Fruit fly (Drosophila melanogaster): ENCODE measurements around the gene toc.

Gene toc

DNA sequence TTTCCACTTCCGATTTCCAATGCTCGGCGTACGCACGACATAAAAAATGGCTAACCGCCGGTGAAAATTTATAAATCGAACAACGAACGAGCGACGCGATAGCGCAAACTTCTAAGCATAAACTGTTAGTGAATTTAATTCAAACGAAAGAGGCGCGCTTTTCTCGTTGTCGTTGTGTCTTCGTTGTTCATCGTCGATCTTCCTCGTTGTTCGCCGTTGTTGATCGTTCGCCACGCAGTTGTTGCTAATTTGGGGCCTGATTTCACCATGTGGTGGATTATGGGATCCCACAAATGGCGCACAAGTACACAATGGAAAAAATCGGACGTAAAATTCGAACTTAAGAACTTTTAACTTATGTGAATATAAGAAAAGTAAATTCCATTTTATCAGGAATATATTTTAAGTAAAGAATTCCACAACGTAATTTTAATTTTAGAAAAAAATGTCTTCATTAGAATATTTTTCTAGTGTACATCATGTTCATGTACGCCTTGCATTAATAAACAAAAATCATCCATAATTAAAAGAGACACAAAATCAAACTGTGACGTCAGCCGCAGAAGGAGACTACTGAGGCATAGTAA, 58.2 kb downstream of the toc start (continued):
- TF ChIP-seq ash1 (GFP tag; optimal IDR thresholded peaks at IDR 0.05) (no peak), br (optimal IDR thresholded peaks at IDR 0.05) (no peak), ara (GFP tag; IDR thresholded peaks at IDR 0.05) (no peak), croc (GFP tag; conservative IDR thresholded peaks at IDR 0.05) (no peak), CG30431 (GFP tag; optimal IDR thresholded peaks at IDR 0.05) (no peak), Oli (tag; optimal IDR thresholded peaks at IDR 0.05) (peak; percentile 72), gfzf (GFP tag; optimal IDR thresholded peaks at IDR 0.05) (no peak), chinmo (GFP tag; IDR thresholded peaks at IDR 0.05; ENCODE audit: partially characterized antibody) (no peak), Hmx (GFP tag; optimal IDR thresholded peaks at IDR 0.05) (no peak), fd64A (GFP tag; optimal IDR thresholded peaks at IDR 0.05) (no peak), Aef1 (GFP tag; IDR thresholded peaks at IDR 0.05) (peak; percentile 68), CG3281 (GFP tag; optimal IDR thresholded peaks at IDR 0.05) (peak; percentile 74), CG14014 (GFP tag; IDR thresholded peaks at IDR 0.05) (peak; percentile 69), CG17385 (GFP tag; optimal IDR thresholded peaks at IDR 0.05) (peak; percentile 68), usp (GFP tag; optimal IDR thresholded peaks at IDR 0.05) (no peak), pita (GFP tag; optimal IDR thresholded peaks at IDR 0.05) (no peak), eyg (GFP tag; optimal IDR thresholded peaks at IDR 0.05) (peak; percentile 19), Opbp (GFP tag; IDR thresholded peaks at IDR 0.05; ENCODE audit: partially characterized antibody) (no peak), fd96Cb (tag; optimal IDR thresholded peaks at IDR 0.05) (peak; percentile 69), ase (GFP tag; IDR thresholded peaks at IDR 0.05) (peak; percentile 24; the same call in 1 of the 3 replicates), CG9609 (GFP tag; optimal IDR thresholded peaks at IDR 0.05) (peak; percentile 6), CG8765 (GFP tag; IDR thresholded peaks at IDR 0.05) (no peak), Fer1 (GFP tag; optimal IDR thresholded peaks at IDR 0.05) (peak; percentile 71), CG1647 (GFP tag; optimal IDR thresholded peaks at IDR 0.05) (peak; percentile 28), tio (GFP tag; optimal IDR thresholded peaks at IDR 0.05) (peak; percentile 57), her (GFP tag; optimal IDR thresholded peaks at IDR 0.05) (peak; percentile 36), Dad (GFP tag; optimal IDR thresholded peaks at IDR 0.05) (peak; percentile 9), CG15269 (tag; optimal IDR thresholded peaks at IDR 0.05) (peak; percentile 86), CG3838 (GFP tag; optimal IDR thresholded peaks at IDR 0.05) (peak; percentile 0), Sox100B (GFP tag; optimal IDR thresholded peaks at IDR 0.05) (peak; percentile 75), CG13287 (GFP tag; IDR thresholded peaks at IDR 0.05; ENCODE audit: partially characterized antibody) (no peak), GATAe (GFP tag; conservative IDR thresholded peaks at IDR 0.05) (peak; percentile 35; the same call in 1 of the 2 replicates), PHDP (tag; optimal IDR thresholded peaks at IDR 0.05) (peak; percentile 84), CG10654 (GFP tag; optimal IDR thresholded peaks at IDR 0.05) (peak; percentile 38), jigr1 (GFP tag; IDR thresholded peaks at IDR 0.05) (no peak), CG9876 (GFP tag; optimal IDR thresholded peaks at IDR 0.05) (no peak), CoRest (tag; optimal IDR thresholded peaks at IDR 0.05) (peak; percentile 77), CG11504 (tag; optimal IDR thresholded peaks at IDR 0.05) (peak; percentile 83), dati (GFP tag; IDR thresholded peaks at IDR 0.05) (no peak), Lim3 (GFP tag; IDR thresholded peaks at IDR 0.05) (no peak), CG12769 (tag; optimal IDR thresholded peaks at IDR 0.05) (peak; percentile 68), NC2β (GFP tag; optimal IDR thresholded peaks at IDR 0.05) (no peak), C15 (GFP tag; IDR thresholded peaks at IDR 0.05) (0 out of 3 replicates have a peak, but pooled peaks have one; percentile 10), gro (GFP tag; optimal IDR thresholded peaks at IDR 0.05) (peak; percentile 66), otp (GFP tag; IDR thresholded peaks at IDR 0.05) (no peak), CG42726 (GFP tag; IDR thresholded peaks at IDR 0.05; ENCODE audit: partially characterized antibody) (no peak), CG4282 (GFP tag; optimal IDR thresholded peaks at IDR 0.05) (no peak), sd (tag; optimal IDR thresholded peaks at IDR 0.05) (peak; percentile 29), esg (GFP tag; conservative IDR thresholded peaks at IDR 0.05) (peak; percentile 64), CG18476 (GFP tag; optimal IDR thresholded peaks at IDR 0.05) (peak; percentile 16), NK7.1 (GFP tag; optimal IDR thresholded peaks at IDR 0.05) (peak; percentile 38)
